Worm (Caenorhabditis elegans): ENCODE data around the gene lipl-5.

lipl-5 gene

ce11 chrV:336350-336749 is 49.2 kb upstream of the lipl-5 start, which contains the start of gene dmd-8:
dmd-8 (minus strand) TSS chrV:336450.
- TF ChIP-seq dmd-6 (GFP tag; IDR thresholded peaks at IDR 0.05), result no peak
- no peak for TF ChIP-seq duxl-1 (tag; optimal IDR thresholded peaks at IDR 0.05; ENCODE audit: poor library complexity)
- no peak for TF ChIP-seq spr-1 (tag; optimal IDR thresholded peaks at IDR 0.05)
- no peak for TF ChIP-seq lir-3 (tag; optimal IDR thresholded peaks at IDR 0.05)
- TF ChIP-seq ama-1 (optimal IDR thresholded peaks at IDR 0.05), result no peak
- no peak for TF ChIP-seq arid-1 (GFP tag; conservative IDR thresholded peaks at IDR 0.05)
- TF ChIP-seq madf-5 (GFP tag; IDR thresholded peaks at IDR 0.05), result no peak
- no peak for TF ChIP-seq zag-1 (tag; optimal IDR thresholded peaks at IDR 0.05)
- no peak for TF ChIP-seq Y105C5A.15 (GFP tag; IDR thresholded peaks at IDR 0.05)
- no peak for TF ChIP-seq R02D3.7 (tag; optimal IDR thresholded peaks at IDR 0.05)
- no peak for TF ChIP-seq T26A8.4 (GFP tag; IDR thresholded peaks at IDR 0.05)
- no peak for TF ChIP-seq unc-130 (GFP tag; optimal IDR thresholded peaks at IDR 0.05)
- no peak for TF ChIP-seq fkh-10 (GFP tag; optimal IDR thresholded peaks at IDR 0.05)

- TF ChIP-seq set-16 (GFP tag; IDR thresholded peaks at IDR 0.05) (peak; percentile 62; the same call in 1 of the 2 replicates), unc-39 (tag; optimal IDR thresholded peaks at IDR 0.05) (no peak), zag-1 (tag; optimal IDR thresholded peaks at IDR 0.05) (no peak), spr-3 (GFP tag; optimal IDR thresholded peaks at IDR 0.05) (no peak), dmd-8 (GFP tag; IDR thresholded peaks at IDR 0.05) (no peak), ama-1 (optimal IDR thresholded peaks at IDR 0.05) (no peak), F10B5.3 (tag; optimal IDR thresholded peaks at IDR 0.05) (no peak), ceh-62 (tag; optimal IDR thresholded peaks at IDR 0.05) (no peak), lsy-2 (tag; optimal IDR thresholded peaks at IDR 0.05) (no peak), mdl-1 (tag; optimal IDR thresholded peaks at IDR 0.05) (no peak), aly-2 (tag; optimal IDR thresholded peaks at IDR 0.05) (no peak), dmd-6 (GFP tag; IDR thresholded peaks at IDR 0.05) (0 out of 2 replicates have a peak, but pooled peaks have one; percentile 18), daf-19 (GFP tag; conservative IDR thresholded peaks at IDR 0.05) (no peak)
Observed at ce11 chrV:342346-342745, 43.2 kb upstream of the lipl-5 start.

DNA sequence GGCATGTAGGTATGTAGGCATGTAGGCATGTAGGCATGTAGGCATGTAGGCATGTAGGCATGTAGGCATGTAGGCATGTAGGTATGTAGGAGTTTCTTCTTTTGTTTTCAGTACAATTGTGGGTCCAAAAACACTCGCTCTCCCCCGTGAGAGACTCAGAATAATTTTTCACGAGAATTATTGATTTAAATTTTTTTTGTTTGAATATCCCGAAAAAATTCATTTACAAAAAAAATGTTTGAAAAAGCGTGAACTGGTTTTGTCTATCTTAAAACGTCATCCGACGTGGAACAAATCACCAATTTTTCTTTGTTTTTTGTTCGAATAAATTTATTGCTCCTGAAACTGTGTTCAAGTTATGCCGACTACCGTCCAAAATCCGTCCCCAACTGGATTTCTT is 42.4 kb upstream of the lipl-5 start, which contains the start of gene wago-10:
Gene wago-10, plus strand, starts transcription at position 301 of the 400 bp plus-strand sequence.
- no peak for TF ChIP-seq sdz-12 (GFP tag; optimal IDR thresholded peaks at IDR 0.05)
- no peak for TF ChIP-seq daf-12 (tag; optimal IDR thresholded peaks at IDR 0.05)
- TF ChIP-seq spr-3 (GFP tag; optimal IDR thresholded peaks at IDR 0.05), result no peak
- TF ChIP-seq nhr-10 (tag; optimal IDR thresholded peaks at IDR 0.05), result no peak
- TF ChIP-seq lin-1 (GFP tag; IDR thresholded peaks at IDR 0.05), result no peak

- no peak for TF ChIP-seq lir-3 (tag; optimal IDR thresholded peaks at IDR 0.05)
- peak in 1 of 2 experiments; percentile 92 for TF ChIP-seq unc-62 (GFP tag; optimal IDR thresholded peaks at IDR 0.05 in 1 of 2)
- no peak for TF ChIP-seq unc-62 (tag; optimal IDR thresholded peaks at IDR 0.05)
Observed at ce11 chrV:343546-343945, 42.0 kb upstream of the lipl-5 start.

ce11 chrV:346005-346404 is 39.5 kb upstream of the lipl-5 start:
- TF ChIP-seq unc-62 (GFP tag; optimal IDR thresholded peaks at IDR 0.05 in 1 of 2) (peak in 1 of 2 experiments; percentile 74), unc-62 (tag; optimal IDR thresholded peaks at IDR 0.05) (no peak), Y105C5A.15 (GFP tag; IDR thresholded peaks at IDR 0.05) (no peak), egl-43 (GFP tag; IDR thresholded peaks at IDR 0.05) (no peak), Y5F2A.4 (GFP tag; optimal IDR thresholded peaks at IDR 0.05) (no peak), aha-1 (tag) (peak; percentile 70)
